Worm (Caenorhabditis elegans) whole organism, late embryonic: ENCODE results near the gene H38K22.7.

Experiments used
- C38D4.7 ChIP-seq: fragments of 200-800 bp; sonication (Bioruptor generic); optimal IDR thresholded peaks from 2 replicates; lab custom pipeline; 2018; ENCODE audit warnings: mild to moderate bottlenecking, missing genetic modification characterization, moderate library complexity, missing compliant biosample characterization
- K02D7.2 ChIP-seq: sonication (generic microtip); optimal IDR thresholded peaks from 2 replicates; lab custom pipeline; 2017; ENCODE audit warnings: mild to moderate bottlenecking, missing genetic modification characterization, missing compliant biosample characterization
- Y22D7AL.16 ChIP-seq: sonication (generic microtip); optimal IDR thresholded peaks from 2 replicates; lab custom pipeline; 2016; ENCODE audit warnings: missing genetic modification characterization, missing compliant biosample characterization
- ahr-1 ChIP-seq: sonication (generic microtip); optimal IDR thresholded peaks from 2 replicates; lab custom pipeline; 2016; ENCODE audit warnings: missing genetic modification characterization, missing compliant biosample characterization
- ama-1 ChIP-seq: fragments of 150-350 bp; optimal IDR thresholded peaks from 2 replicates; lab custom pipeline; 2014
- ceh-18 ChIP-seq: sonication (generic microtip); optimal IDR thresholded peaks from 2 replicates; lab custom pipeline; 2016; ENCODE audit warnings: missing genetic modification characterization, missing compliant biosample characterization
- ceh-19 ChIP-seq: fragments of 200-800 bp; sonication (Bioruptor generic); optimal IDR thresholded peaks from 2 replicates; lab custom pipeline; 2018; ENCODE audit warnings: mild to moderate bottlenecking, missing genetic modification characterization, missing compliant biosample characterization
- ceh-2 ChIP-seq: sonication (generic microtip); optimal IDR thresholded peaks from 2 replicates; lab custom pipeline; 2016; ENCODE audit warnings: missing genotype, missing genetic modification characterization, missing compliant biosample characterization
- ceh-24 ChIP-seq: sonication (generic microtip); optimal IDR thresholded peaks from 2 replicates; lab custom pipeline; 2016; ENCODE audit warnings: mild to moderate bottlenecking, missing genetic modification characterization, missing compliant biosample characterization
- ceh-31 ChIP-seq: sonication (generic microtip); optimal IDR thresholded peaks from 2 replicates; lab custom pipeline; 2016; ENCODE audit warnings: missing genetic modification characterization, missing compliant biosample characterization
- ceh-34 ChIP-seq: sonication (generic microtip); optimal IDR thresholded peaks from 2 replicates; lab custom pipeline; 2016; ENCODE audit warnings: mild to moderate bottlenecking, missing genetic modification characterization, missing compliant biosample characterization
- ceh-45 ChIP-seq: fragments of 200-800 bp; sonication (Bioruptor generic); IDR thresholded peaks from 2 replicates; pipeline ENCODE4 v1.3.6; 2022; ENCODE audit warnings: missing genetic modification reagents, missing genetic modification characterization, missing compliant biosample characterization
- ceh-48 ChIP-seq: sonication (generic microtip); optimal IDR thresholded peaks from 2 replicates; lab custom pipeline; 2016; ENCODE audit warnings: missing genetic modification characterization, inconsistent platforms, missing compliant biosample characterization
- ceh-6 ChIP-seq: fragments of 200-800 bp; sonication (Bioruptor generic); optimal IDR thresholded peaks from 2 replicates; lab custom pipeline; 2018; ENCODE audit warnings: mild to moderate bottlenecking, missing genetic modification characterization, missing compliant biosample characterization
- ceh-9 ChIP-seq: sonication (generic microtip); optimal IDR thresholded peaks from 2 replicates; lab custom pipeline; 2016; ENCODE audit warnings: mild to moderate bottlenecking, missing genetic modification characterization, inconsistent platforms, missing compliant biosample characterization
- che-1 ChIP-seq: sonication (generic microtip); optimal IDR thresholded peaks from 2 replicates; lab custom pipeline; 2016; ENCODE audit warnings: mild to moderate bottlenecking, missing genetic modification characterization, missing compliant biosample characterization
- dmd-4 ChIP-seq: sonication (generic microtip); optimal IDR thresholded peaks from 2 replicates; lab custom pipeline; 2016; ENCODE audit warnings: borderline replicate concordance, missing genetic modification characterization, missing compliant biosample characterization
- dve-1 ChIP-seq: sonication (generic microtip); optimal IDR thresholded peaks from 2 replicates; lab custom pipeline; 2017; ENCODE audit warnings: antibody characterized with exemption, mild to moderate bottlenecking, missing genetic modification characterization, missing compliant biosample characterization
- elt-2 ChIP-seq: sonication (generic microtip); optimal IDR thresholded peaks from 2 replicates; lab custom pipeline; 2016; ENCODE audit warnings: missing genetic modification reagents, missing genetic modification characterization, missing compliant biosample characterization
- ets-4 ChIP-seq: sonication (generic microtip); optimal IDR thresholded peaks from 2 replicates; lab custom pipeline; 2016; ENCODE audit warnings: missing genetic modification characterization, missing compliant biosample characterization
- eyg-1 ChIP-seq: sonication (generic microtip); optimal IDR thresholded peaks from 2 replicates; lab custom pipeline; 2016; ENCODE audit warnings: missing genotype, missing genetic modification characterization, missing compliant biosample characterization
- fkh-10 ChIP-seq: fragments of 150-350 bp; optimal IDR thresholded peaks from 2 replicates; lab custom pipeline; 2014; ENCODE audit warnings: missing biosample characterization, missing genetic modification reagents, missing genetic modification characterization
- gmeb-2 ChIP-seq: sonication (generic microtip); optimal IDR thresholded peaks from 2 replicates; lab custom pipeline; 2016; ENCODE audit warnings: missing genetic modification characterization, inconsistent platforms, missing compliant biosample characterization
- hlh-15 ChIP-seq: sonication (generic microtip); optimal IDR thresholded peaks from 2 replicates; lab custom pipeline; 2016; ENCODE audit warnings: missing genetic modification characterization, missing compliant biosample characterization
- hlh-30 ChIP-seq: sonication (generic microtip); optimal IDR thresholded peaks from 2 replicates; lab custom pipeline; 2017; ENCODE audit warnings: antibody characterized with exemption, missing genetic modification characterization, missing compliant biosample characterization; ENCODE audit not compliant: insufficient read depth
- lim-6 ChIP-seq: sonication (generic microtip); optimal IDR thresholded peaks from 2 replicates; lab custom pipeline; 2016; ENCODE audit warnings: missing genetic modification characterization, missing compliant biosample characterization
- madf-2 ChIP-seq: sonication (generic microtip); optimal IDR thresholded peaks from 2 replicates; lab custom pipeline; 2017; ENCODE audit warnings: missing genetic modification characterization, missing compliant biosample characterization
- mec-3 ChIP-seq: sonication (generic microtip); optimal IDR thresholded peaks from 2 replicates; lab custom pipeline; 2016; ENCODE audit warnings: borderline replicate concordance, missing genetic modification characterization, missing compliant biosample characterization
- nfya-1 ChIP-seq: sonication (generic microtip); optimal IDR thresholded peaks from 2 replicates; lab custom pipeline; 2017; ENCODE audit warnings: missing genetic modification characterization, mild to moderate bottlenecking, missing compliant biosample characterization, antibody characterized with exemption, moderate library complexity
- nhr-11 ChIP-seq: fragments of 150-350 bp; optimal IDR thresholded peaks from 2 replicates; lab custom pipeline; 2014; ENCODE audit warnings: missing biosample characterization, missing genetic modification characterization
- nhr-232 ChIP-seq: sonication (generic microtip); optimal IDR thresholded peaks from 2 replicates; lab custom pipeline; 2016; ENCODE audit warnings: missing genetic modification characterization, missing compliant biosample characterization
- npax-4 ChIP-seq: sonication (generic microtip); optimal IDR thresholded peaks from 2 replicates; lab custom pipeline; 2016; ENCODE audit warnings: missing genetic modification characterization, missing compliant biosample characterization
- odd-2 ChIP-seq: sonication (generic microtip); optimal IDR thresholded peaks from 2 replicates; lab custom pipeline; 2017; ENCODE audit warnings: antibody characterized with exemption, mild to moderate bottlenecking, missing genetic modification characterization, missing compliant biosample characterization
- pag-3 ChIP-seq: sonication (generic microtip); optimal IDR thresholded peaks from 2 replicates; lab custom pipeline; 2016; ENCODE audit warnings: missing compliant biosample characterization, missing genetic modification characterization, borderline replicate concordance
- pax-1 ChIP-seq: fragments of 150-350 bp; optimal IDR thresholded peaks from 2 replicates; lab custom pipeline; 2014; ENCODE audit warnings: missing biosample characterization, missing genetic modification characterization
- pha-4 ChIP-seq: fragments of 150-350 bp; optimal IDR thresholded peaks from 2 replicates; lab custom pipeline; 2018; ENCODE audit warnings: missing biosample characterization, missing genetic modification reagents, missing genetic modification characterization
- pqm-1 ChIP-seq: sonication (generic microtip); optimal IDR thresholded peaks from 2 replicates; lab custom pipeline; 2016; ENCODE audit warnings: missing genetic modification characterization, missing compliant biosample characterization
- pros-1 ChIP-seq: fragments of 150-350 bp; optimal IDR thresholded peaks from 2 replicates; lab custom pipeline; 2014; ENCODE audit warnings: missing biosample characterization, missing genetic modification reagents, missing genetic modification characterization
- ref-2 ChIP-seq: sonication (generic microtip); optimal IDR thresholded peaks from 2 replicates; lab custom pipeline; 2016; ENCODE audit warnings: missing genetic modification characterization, missing compliant biosample characterization
- rnt-1 ChIP-seq: sonication (generic microtip); optimal IDR thresholded peaks from 2 replicates; lab custom pipeline; 2016; ENCODE audit warnings: missing genetic modification characterization, missing compliant biosample characterization
- sox-2 ChIP-seq: fragments of 200-800 bp; sonication (Bioruptor generic); IDR thresholded peaks from 2 replicates; pipeline ENCODE4 v1.3.6; 2022; ENCODE audit warnings: missing genetic modification reagents, missing genetic modification characterization, missing compliant biosample characterization
- tbx-7 ChIP-seq: sonication (generic microtip); optimal IDR thresholded peaks from 2 replicates; lab custom pipeline; 2016; ENCODE audit warnings: missing genotype, missing genetic modification characterization, missing compliant biosample characterization
- unc-3 ChIP-seq, 2 experiments: fragments of 200-800 bp in 1 of 2; sonication (Bioruptor generic) in 1 of 2; sonication (generic microtip) in 1 of 2; conservative IDR thresholded peaks in 1 of 2; optimal IDR thresholded peaks in 1 of 2; 2 replicates each; pipeline versions ENCODE4 v1.3.6 to Lab custom; 2016 to 2022; ENCODE audit warnings: missing compliant biosample characterization in 2 of 2, missing genetic modification characterization in 2 of 2, missing genetic modification reagents in 1 of 2
- unc-42 ChIP-seq: sonication (generic microtip); optimal IDR thresholded peaks from 2 replicates; lab custom pipeline; 2016; ENCODE audit warnings: missing genotype, missing genetic modification characterization, missing compliant biosample characterization
- unc-55 ChIP-seq: sonication (generic microtip); optimal IDR thresholded peaks from 2 replicates; lab custom pipeline; 2017; ENCODE audit warnings: missing biosample characterization, missing genetic modification reagents, missing genetic modification characterization
- zip-5 ChIP-seq: sonication (generic microtip); optimal IDR thresholded peaks from 2 replicates; lab custom pipeline; 2016; ENCODE audit warnings: missing genetic modification characterization, missing compliant biosample characterization
- ztf-16 ChIP-seq: sonication (generic microtip); optimal IDR thresholded peaks from 2 replicates; lab custom pipeline; 2017; ENCODE audit warnings: missing genetic modification characterization, missing compliant biosample characterization

H38K22.7 gene

ce11 chrIII:4281955-4282618 is 39.4 kb upstream of the H38K22.7 start (continued):
- TF ChIP-seq mec-3 (tag; lab: Kevin White, UChicago): peak; percentile 65
- peak; percentile 69 for TF ChIP-seq dmd-4 (tag; lab: Kevin White, UChicago)
- TF ChIP-seq sox-2: no peak; the same call in 1 of the 2 replicates
- TF ChIP-seq elt-2 (tag; lab: Kevin White, UChicago): peak; percentile 73
- peak; percentile 63 for TF ChIP-seq dve-1 (tag; lab: Kevin White, UChicago)
- no peak for TF ChIP-seq Y22D7AL.16 (tag; lab: Kevin White, UChicago)
- TF ChIP-seq pag-3 (tag; lab: Kevin White, UChicago): peak; percentile 34
- no peak for TF ChIP-seq fkh-10 (GFP tag; lab: Kevin White, UChicago)
- no peak for TF ChIP-seq pha-4 (tag; lab: Kevin White, UChicago)
- TF ChIP-seq zip-5 (tag; lab: Kevin White, UChicago): no peak
- TF ChIP-seq pax-1 (tag; lab: Kevin White, UChicago): peak; percentile 63
- TF ChIP-seq npax-4 (tag; lab: Kevin White, UChicago): no peak
- TF ChIP-seq unc-3 (GFP tag; conservative IDR thresholded peaks at IDR 0.05; lab: Robert Waterston, UW): no peak
- TF ChIP-seq unc-3 (tag; optimal IDR thresholded peaks at IDR 0.05; lab: Kevin White, UChicago): peak; percentile 74
- TF ChIP-seq ceh-19 (GFP tag; lab: Kevin White, UChicago): peak; percentile 76
- peak; percentile 99 for TF ChIP-seq ceh-18 (tag; lab: Kevin White, UChicago)
- TF ChIP-seq ceh-6 (GFP tag; lab: Kevin White, UChicago): peak; percentile 60
- peak; percentile 48 for TF ChIP-seq che-1 (tag; lab: Kevin White, UChicago)
- TF ChIP-seq rnt-1 (tag; lab: Kevin White, UChicago): peak; percentile 99
- TF ChIP-seq pqm-1 (tag; lab: Kevin White, UChicago): peak; percentile 74
- TF ChIP-seq tbx-7: peak; percentile 51
- TF ChIP-seq gmeb-2: no peak
- no peak for TF ChIP-seq ceh-45 (GFP tag; lab: Robert Waterston, UW)
- peak; percentile 97 for TF ChIP-seq ref-2 (tag; lab: Kevin White, UChicago)
- no peak for TF ChIP-seq hlh-15 (tag; lab: Kevin White, UChicago)
- TF ChIP-seq odd-2 (tag; lab: Kevin White, UChicago): no peak
- peak; percentile 99 for TF ChIP-seq ceh-31
- no peak for TF ChIP-seq ceh-24 (tag; lab: Kevin White, UChicago)
- peak; percentile 14 for TF ChIP-seq ztf-16 (tag; lab: Kevin White, UChicago)
- TF ChIP-seq nhr-232 (tag; lab: Kevin White, UChicago): peak; percentile 4
- no peak for TF ChIP-seq ceh-48
- TF ChIP-seq ets-4: peak; percentile 77
- no peak for TF ChIP-seq nhr-11 (tag; lab: Kevin White, UChicago)
- peak; percentile 99 for TF ChIP-seq hlh-30 (tag; lab: Kevin White, UChicago)
- peak; percentile 69 for TF ChIP-seq madf-2 (tag; lab: Kevin White, UChicago)
- peak; percentile 90 for TF ChIP-seq ceh-2 (tag; lab: Kevin White, UChicago)
- no peak for TF ChIP-seq ama-1 (lab: Kevin White, UChicago)

- no peak for TF ChIP-seq dmd-4 (tag; lab: Kevin White, UChicago)
- no peak for TF ChIP-seq K02D7.2 (tag; lab: Kevin White, UChicago)
- peak; percentile 88 for TF ChIP-seq unc-55 (GFP tag; lab: Kevin White, UChicago)
- TF ChIP-seq pax-1 (tag; lab: Kevin White, UChicago): no peak
- no peak for TF ChIP-seq pros-1
- no peak for TF ChIP-seq nfya-1 (tag; lab: Kevin White, UChicago)
- no peak for TF ChIP-seq ceh-24 (tag; lab: Kevin White, UChicago)
- TF ChIP-seq lim-6: no peak
- TF ChIP-seq ceh-6 (GFP tag; lab: Kevin White, UChicago): no peak
- no peak for TF ChIP-seq C38D4.7 (GFP tag; lab: Kevin White, UChicago)
- no peak for TF ChIP-seq ceh-19 (GFP tag; lab: Kevin White, UChicago)
- TF ChIP-seq ceh-34 (tag; lab: Kevin White, UChicago): peak; percentile 42
- TF ChIP-seq eyg-1 (tag; lab: Kevin White, UChicago): no peak
- peak; percentile 38 for TF ChIP-seq ceh-18 (tag; lab: Kevin White, UChicago)
- TF ChIP-seq dve-1 (tag; lab: Kevin White, UChicago): no peak
- no peak for TF ChIP-seq unc-42 (tag; lab: Kevin White, UChicago)
- no peak for TF ChIP-seq ceh-9 (tag; lab: Kevin White, UChicago)
- no peak for TF ChIP-seq madf-2 (tag; lab: Kevin White, UChicago)
- TF ChIP-seq rnt-1 (tag; lab: Kevin White, UChicago): peak; percentile 29
- no peak for TF ChIP-seq ahr-1
Measured at ce11 chrIII:4283175-4283574, 38.3 kb upstream of the H38K22.7 start.
